Fruit fly (Drosophila melanogaster) whole organism, pupa: Measurements from ENCODE around the gene CG17361.
A peak's percentile ranks its signal among the peaks of the same experiment; 100 is the strongest.

Experiments
- CG12605 ChIP-seq: fragments of 200-800 bp; sonication (Bioruptor generic); IDR thresholded peaks from 2 replicates; pipeline ENCODE4 v1.3.6; 2022; ENCODE audit warnings: missing biosample characterization, missing genetic modification characterization
- CG13204 ChIP-seq: fragments of 200-800 bp; sonication (Bioruptor generic); optimal IDR thresholded peaks from 2 replicates; lab custom pipeline; 2018; ENCODE audit warnings: missing biosample characterization, mild to moderate bottlenecking, missing genetic modification characterization, moderate library complexity
- CG14655 ChIP-seq: fragments of 200-800 bp; sonication (Bioruptor generic); optimal IDR thresholded peaks from 3 replicates; lab custom pipeline; 2017; ENCODE audit warnings: mild to moderate bottlenecking, missing biosample characterization, missing genetic modification reagents, missing genetic modification characterization
- CG15710 ChIP-seq: fragments of 200-800 bp; sonication (Bioruptor generic); optimal IDR thresholded peaks from 2 replicates; lab custom pipeline; 2018; ENCODE audit warnings: missing biosample characterization, mild to moderate bottlenecking, missing genetic modification characterization, moderate library complexity
- CG17806 ChIP-seq: fragments of 200-800 bp; sonication (Bioruptor generic); optimal IDR thresholded peaks from 2 replicates; lab custom pipeline; 2018; ENCODE audit warnings: missing biosample characterization, mild to moderate bottlenecking, missing genetic modification characterization, moderate library complexity
- CG32121 ChIP-seq: fragments of 200-800 bp; sonication (Bioruptor generic); IDR thresholded peaks from 2 replicates; pipeline ENCODE4 v1.3.6; 2022; ENCODE audit warnings: missing biosample characterization, missing genetic modification characterization
- CG34367 ChIP-seq: fragments of 200-800 bp; sonication (Bioruptor generic); optimal IDR thresholded peaks from 2 replicates; lab custom pipeline; 2018; ENCODE audit warnings: missing biosample characterization, mild to moderate bottlenecking, missing genetic modification characterization
- CG4496 ChIP-seq: fragments of 200-800 bp; sonication (Bioruptor generic); IDR thresholded peaks from 3 replicates; pipeline ENCODE4 v1.3.6; 2022; ENCODE audit warnings: missing biosample characterization, missing genetic modification characterization
- CG8159 ChIP-seq: fragments of 200-800 bp; sonication (Bioruptor generic); optimal IDR thresholded peaks from 3 replicates; lab custom pipeline; 2018; ENCODE audit warnings: missing biosample characterization, mild to moderate bottlenecking, missing genetic modification characterization, moderate library complexity
- CG8301 ChIP-seq: fragments of 200-800 bp; sonication (Bioruptor generic); optimal IDR thresholded peaks from 2 replicates; lab custom pipeline; 2018; ENCODE audit warnings: missing biosample characterization, mild to moderate bottlenecking, missing genetic modification characterization
- CG9948 ChIP-seq: fragments of 200-800 bp; sonication (Bioruptor generic); optimal IDR thresholded peaks from 2 replicates; lab custom pipeline; 2018; ENCODE audit warnings: missing biosample characterization, mild to moderate bottlenecking, missing genetic modification characterization, moderate library complexity
- D1 ChIP-seq: fragments of 200-800 bp; sonication (Bioruptor generic); optimal IDR thresholded peaks from 2 replicates; lab custom pipeline; 2018; ENCODE audit warnings: missing biosample characterization, mild to moderate bottlenecking, missing genetic modification characterization, moderate library complexity
- EcR ChIP-seq: fragments of 200-800 bp; sonication (Bioruptor generic); optimal IDR thresholded peaks from 3 replicates; lab custom pipeline; 2019; ENCODE audit warnings: missing biosample characterization, missing genetic modification characterization, mild to moderate bottlenecking, moderate library complexity, missing genetic modification reagents
- Ets98B ChIP-seq: fragments of 200-800 bp; sonication (Bioruptor generic); IDR thresholded peaks from 2 replicates; pipeline ENCODE4 v1.3.6; 2022; ENCODE audit warnings: missing biosample characterization, missing genetic modification characterization
- Pif1A ChIP-seq: fragments of 200-800 bp; sonication (Bioruptor generic); optimal IDR thresholded peaks from 3 replicates; lab custom pipeline; 2016; ENCODE audit warnings: missing biosample characterization, missing genetic modification characterization
- Pif1B ChIP-seq: fragments of 200-800 bp; sonication (Bioruptor generic); optimal IDR thresholded peaks from 3 replicates; lab custom pipeline; 2016; ENCODE audit warnings: missing biosample characterization, missing genetic modification characterization
- Snoo ChIP-seq: fragments of 200-800 bp; sonication (Bioruptor generic); optimal IDR thresholded peaks from 3 replicates; lab custom pipeline; 2017; ENCODE audit warnings: missing biosample characterization, mild to moderate bottlenecking, missing genetic modification characterization, inconsistent platforms
- fd96Ca ChIP-seq: fragments of 200-800 bp; sonication (Bioruptor generic); IDR thresholded peaks from 3 replicates; pipeline ENCODE4 v1.3.6; 2022; ENCODE audit warnings: missing biosample characterization, missing genetic modification characterization
- gl ChIP-seq: fragments of 200-800 bp; sonication (Bioruptor generic); optimal IDR thresholded peaks from 2 replicates; lab custom pipeline; 2018; ENCODE audit warnings: missing biosample characterization, mild to moderate bottlenecking, missing genetic modification characterization
- rn ChIP-seq: fragments of 200-800 bp; sonication (Bioruptor generic); IDR thresholded peaks from 2 replicates; pipeline ENCODE4 v1.3.6; 2022; ENCODE audit warnings: missing biosample characterization, missing genetic modification characterization

CG17361 gene

dm6 chr3L:13996992-13997391 is at the start of gene CG17361:
Gene CG17361, plus strand, starts transcription at chr3L:13997191.
- no peak for TF ChIP-seq CG9948
- no peak for TF ChIP-seq CG14655 (GFP tag; lab: Kevin White, UChicago)
- TF ChIP-seq gl: no peak
- TF ChIP-seq CG15710: no peak
- TF ChIP-seq D1: peak; percentile 43
- TF ChIP-seq, all 21 proteins: peak for 1

DNA sequence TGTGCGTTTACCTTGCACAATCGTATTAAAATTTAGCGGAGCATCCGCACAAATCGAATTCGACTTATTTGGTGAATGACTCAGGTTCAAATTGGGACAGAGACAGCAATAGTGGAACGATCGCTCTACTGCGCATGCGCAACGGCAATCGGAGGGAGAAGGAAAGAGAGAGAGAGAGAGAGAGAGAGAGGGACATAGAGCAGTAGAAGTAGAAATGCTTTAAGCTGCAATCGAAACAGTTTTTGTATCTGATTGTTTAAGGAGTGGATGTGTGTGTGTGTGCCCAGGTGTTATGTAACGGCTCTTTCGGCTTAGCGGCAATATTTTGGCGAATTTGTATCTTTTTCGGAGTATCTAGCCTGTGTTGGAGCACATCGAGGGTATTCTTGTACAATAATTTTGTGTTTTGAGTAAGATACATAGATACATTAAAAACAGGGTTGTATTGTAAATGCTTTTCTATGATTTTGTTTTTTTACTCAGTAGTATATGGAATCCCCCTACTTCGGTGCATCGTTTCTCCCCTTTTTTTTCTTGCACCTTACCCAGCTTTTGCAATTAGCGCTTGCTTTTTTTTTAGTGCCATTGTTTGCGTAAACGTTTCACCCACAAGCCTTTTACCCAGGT is 47.4 kb upstream of the CG17361 start:
- TF ChIP-seq Snoo (tag; lab: Kevin White, UChicago) (no peak), CG32121 (GFP tag; lab: Robert Waterston, UW) (peak; percentile 67; the same call in 1 of the 2 replicates), Pif1A (GFP tag; lab: Kevin White, UChicago) (peak; percentile 6), CG14655 (GFP tag; lab: Kevin White, UChicago) (peak; percentile 33), CG8159 (no peak), CG4496 (GFP tag; lab: Robert Waterston, UW) (peak; percentile 82), CG8301 (peak; percentile 42), rn (GFP tag; lab: Robert Waterston, UW) (no peak), Ets98B (GFP tag; lab: Robert Waterston, UW) (peak; percentile 72), CG12605 (GFP tag; lab: Robert Waterston, UW) (0 out of 2 replicates have a peak, but pooled peaks have one; percentile 38)

dm6 chr3L:13951564-13951963 is 45.4 kb upstream of the CG17361 start:
- TF ChIP-seq Ets98B (GFP tag; lab: Robert Waterston, UW) (no peak), fd96Ca (GFP tag; lab: Robert Waterston, UW) (no peak), CG9948 (no peak), CG4496 (GFP tag; lab: Robert Waterston, UW) (no peak), Pif1B (GFP tag; lab: Kevin White, UChicago) (no peak), CG13204 (GFP tag; lab: Kevin White, UChicago) (no peak), rn (GFP tag; lab: Robert Waterston, UW) (no peak)

DNA sequence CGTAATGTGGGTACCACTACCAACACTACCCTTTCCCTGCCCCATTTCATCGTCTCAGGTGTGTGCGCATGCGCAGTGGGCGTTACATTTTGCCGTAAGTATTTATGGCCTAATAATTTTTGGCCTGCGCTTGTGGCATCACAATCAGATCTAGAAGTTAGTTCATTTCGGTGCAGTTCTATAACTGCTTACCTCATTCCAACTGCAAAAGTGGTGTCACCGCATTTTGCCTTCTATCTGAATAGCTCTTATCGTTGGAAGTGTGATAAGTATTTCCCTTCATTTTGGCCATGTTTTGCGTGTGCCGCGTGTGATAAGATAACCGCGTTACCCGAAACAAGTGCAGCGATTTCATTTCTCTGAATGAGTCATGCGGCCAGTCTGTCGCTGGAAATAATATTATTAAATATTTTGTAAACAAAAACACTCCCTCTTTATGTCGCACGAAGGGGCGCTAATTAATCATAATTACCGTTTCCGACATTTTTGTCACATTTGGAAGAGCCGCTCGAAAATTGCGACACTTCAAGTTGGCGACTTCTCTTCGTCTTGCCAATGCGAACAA is 44.4 kb upstream of the CG17361 start:
- TF ChIP-seq Snoo (tag; lab: Kevin White, UChicago) (no peak), Pif1B (GFP tag; lab: Kevin White, UChicago) (no peak), CG15710 (no peak), CG4496 (GFP tag; lab: Robert Waterston, UW) (no peak), Pif1A (GFP tag; lab: Kevin White, UChicago) (no peak), CG9948 (no peak), fd96Ca (GFP tag; lab: Robert Waterston, UW) (no peak), CG12605 (GFP tag; lab: Robert Waterston, UW) (no peak), CG13204 (GFP tag; lab: Kevin White, UChicago) (no peak)
- TF ChIP-seq, all 21 proteins: peak for 0

dm6 chr3L:13956667-13957066 is 40.3 kb upstream of the CG17361 start:
- TF ChIP-seq CG32121 (GFP tag; lab: Robert Waterston, UW) (no peak), CG13204 (GFP tag; lab: Kevin White, UChicago) (no peak), CG8301 (no peak), EcR (GFP tag; lab: Kevin White, UChicago) (no peak), Pif1A (GFP tag; lab: Kevin White, UChicago) (no peak), CG34367 (tag; lab: Kevin White, UChicago) (no peak), CG15710 (no peak), CG12605 (GFP tag; lab: Robert Waterston, UW) (no peak), Snoo (tag; lab: Kevin White, UChicago) (no peak), rn (GFP tag; lab: Robert Waterston, UW) (no peak), Pif1B (GFP tag; lab: Kevin White, UChicago) (no peak), CG8159 (no peak), D1 (no peak)

DNA sequence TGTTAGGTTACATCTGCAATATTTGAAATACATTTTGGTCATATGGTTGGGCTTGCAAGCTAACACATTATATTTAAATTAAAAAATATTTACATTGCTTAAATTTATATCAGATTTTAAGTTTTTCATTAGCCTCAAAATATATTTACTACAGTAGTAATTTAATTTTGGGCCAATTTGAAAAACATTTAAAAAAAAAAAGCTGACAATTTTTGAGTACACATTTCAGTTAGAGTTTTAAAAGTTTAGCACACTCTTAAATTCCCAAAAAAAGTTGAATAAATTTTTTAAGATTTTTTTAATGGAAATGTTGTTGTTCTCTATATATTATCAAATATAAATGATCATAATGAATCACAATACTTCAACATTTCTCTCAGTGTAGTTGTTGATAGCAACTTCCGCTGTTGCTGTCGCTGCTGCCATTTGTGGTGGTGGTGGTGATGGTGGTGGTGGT is 39.8 kb upstream of the CG17361 start:
- TF ChIP-seq D1 (peak; percentile 43), EcR (GFP tag; lab: Kevin White, UChicago) (no peak), CG32121 (GFP tag; lab: Robert Waterston, UW) (peak; percentile 29; the same call in 1 of the 2 replicates), Snoo (tag; lab: Kevin White, UChicago) (peak; percentile 19), CG15710 (peak; percentile 25), Ets98B (GFP tag; lab: Robert Waterston, UW) (peak; percentile 37; the same call in 1 of the 2 replicates), CG4496 (GFP tag; lab: Robert Waterston, UW) (0 out of 3 replicates have a peak, but pooled peaks have one; percentile 12), Pif1B (GFP tag; lab: Kevin White, UChicago) (no peak), gl (no peak), CG9948 (peak; percentile 63), CG34367 (tag; lab: Kevin White, UChicago) (peak; percentile 15), Pif1A (GFP tag; lab: Kevin White, UChicago) (peak; percentile 39), CG17806 (tag; lab: Kevin White, UChicago) (peak; percentile 31), fd96Ca (GFP tag; lab: Robert Waterston, UW) (no peak), CG8159 (peak; percentile 57), CG14655 (GFP tag; lab: Kevin White, UChicago) (peak; percentile 80), CG8301 (peak; percentile 69)
